Worm (Caenorhabditis elegans): ENCODE measurements around the gene nhr-214.

- TF ChIP-seq gmeb-1 (tag; optimal IDR thresholded peaks at IDR 0.05) = no peak
- TF ChIP-seq lsy-2 (tag; optimal IDR thresholded peaks at IDR 0.05) = peak in 1 of 2 experiments; percentile 14
- no peak for TF ChIP-seq fos-1 (tag; optimal IDR thresholded peaks at IDR 0.05)
Measured at ce11 chrX:12663114-12663513, 38.7 kb downstream of the nhr-214 start.
